Worm (Caenorhabditis elegans) whole organism, late embryonic: Measurements from ENCODE around the gene rnh-1.2.

Source experiments
- C08G9.2 ChIP-seq: sonication (generic microtip); optimal IDR thresholded peaks from 2 replicates; lab custom pipeline; 2016; ENCODE audit warnings: mild to moderate bottlenecking, missing genetic modification characterization, moderate library complexity, missing compliant biosample characterization
- C38D4.7 ChIP-seq: fragments of 200-800 bp; sonication (Bioruptor generic); optimal IDR thresholded peaks from 2 replicates; lab custom pipeline; 2018; ENCODE audit warnings: mild to moderate bottlenecking, missing genetic modification characterization, moderate library complexity, missing compliant biosample characterization
- K02D7.2 ChIP-seq: sonication (generic microtip); optimal IDR thresholded peaks from 2 replicates; lab custom pipeline; 2017; ENCODE audit warnings: mild to moderate bottlenecking, missing genetic modification characterization, missing compliant biosample characterization
- T23F11.4 ChIP-seq: fragments of 200-800 bp; sonication (Bioruptor generic); optimal IDR thresholded peaks from 2 replicates; lab custom pipeline; 2018; ENCODE audit warnings: mild to moderate bottlenecking, missing genetic modification characterization, missing compliant biosample characterization
- Y22D7AL.16 ChIP-seq: sonication (generic microtip); optimal IDR thresholded peaks from 2 replicates; lab custom pipeline; 2016; ENCODE audit warnings: missing genetic modification characterization, missing compliant biosample characterization
- ahr-1 ChIP-seq: sonication (generic microtip); optimal IDR thresholded peaks from 2 replicates; lab custom pipeline; 2016; ENCODE audit warnings: missing genetic modification characterization, missing compliant biosample characterization
- ceh-18 ChIP-seq: sonication (generic microtip); optimal IDR thresholded peaks from 2 replicates; lab custom pipeline; 2016; ENCODE audit warnings: missing genetic modification characterization, missing compliant biosample characterization
- ceh-2 ChIP-seq: sonication (generic microtip); optimal IDR thresholded peaks from 2 replicates; lab custom pipeline; 2016; ENCODE audit warnings: missing genotype, missing genetic modification characterization, missing compliant biosample characterization
- ceh-24 ChIP-seq: sonication (generic microtip); optimal IDR thresholded peaks from 2 replicates; lab custom pipeline; 2016; ENCODE audit warnings: mild to moderate bottlenecking, missing genetic modification characterization, missing compliant biosample characterization
- ceh-30 ChIP-seq: fragments of 150-350 bp; optimal IDR thresholded peaks from 2 replicates; lab custom pipeline; 2014; ENCODE audit warnings: missing biosample characterization, missing genetic modification characterization
- ceh-45 ChIP-seq: fragments of 200-800 bp; sonication (Bioruptor generic); IDR thresholded peaks from 2 replicates; pipeline ENCODE4 v1.3.6; 2022; ENCODE audit warnings: missing genetic modification reagents, missing genetic modification characterization, missing compliant biosample characterization
- ceh-48 ChIP-seq: sonication (generic microtip); optimal IDR thresholded peaks from 2 replicates; lab custom pipeline; 2016; ENCODE audit warnings: missing genetic modification characterization, inconsistent platforms, missing compliant biosample characterization
- ceh-9 ChIP-seq: sonication (generic microtip); optimal IDR thresholded peaks from 2 replicates; lab custom pipeline; 2016; ENCODE audit warnings: mild to moderate bottlenecking, missing genetic modification characterization, inconsistent platforms, missing compliant biosample characterization
- dve-1 ChIP-seq: sonication (generic microtip); optimal IDR thresholded peaks from 2 replicates; lab custom pipeline; 2017; ENCODE audit warnings: antibody characterized with exemption, mild to moderate bottlenecking, missing genetic modification characterization, missing compliant biosample characterization
- elt-4 ChIP-seq: sonication (generic microtip); optimal IDR thresholded peaks from 2 replicates; lab custom pipeline; 2016; ENCODE audit warnings: missing genetic modification characterization, missing compliant biosample characterization
- fax-1 ChIP-seq: sonication (generic microtip); optimal IDR thresholded peaks from 2 replicates; lab custom pipeline; 2016; ENCODE audit warnings: missing genotype, missing genetic modification characterization, missing compliant biosample characterization
- fkh-10 ChIP-seq: fragments of 150-350 bp; optimal IDR thresholded peaks from 2 replicates; lab custom pipeline; 2014; ENCODE audit warnings: missing biosample characterization, missing genetic modification reagents, missing genetic modification characterization
- gmeb-2 ChIP-seq: sonication (generic microtip); optimal IDR thresholded peaks from 2 replicates; lab custom pipeline; 2016; ENCODE audit warnings: missing genetic modification characterization, inconsistent platforms, missing compliant biosample characterization
- hlh-15 ChIP-seq: sonication (generic microtip); optimal IDR thresholded peaks from 2 replicates; lab custom pipeline; 2016; ENCODE audit warnings: missing genetic modification characterization, missing compliant biosample characterization
- hlh-6 ChIP-seq: sonication (generic microtip); optimal IDR thresholded peaks from 2 replicates; lab custom pipeline; 2016; ENCODE audit warnings: missing genotype, missing genetic modification characterization, missing compliant biosample characterization
- hlh-8 ChIP-seq: sonication (generic microtip); optimal IDR thresholded peaks from 2 replicates; lab custom pipeline; 2016; ENCODE audit warnings: missing genotype, missing genetic modification characterization, missing compliant biosample characterization
- madf-2 ChIP-seq: sonication (generic microtip); optimal IDR thresholded peaks from 2 replicates; lab custom pipeline; 2017; ENCODE audit warnings: missing genetic modification characterization, missing compliant biosample characterization
- nhr-11 ChIP-seq: fragments of 150-350 bp; optimal IDR thresholded peaks from 2 replicates; lab custom pipeline; 2014; ENCODE audit warnings: missing biosample characterization, missing genetic modification characterization
- npax-4 ChIP-seq: sonication (generic microtip); optimal IDR thresholded peaks from 2 replicates; lab custom pipeline; 2016; ENCODE audit warnings: missing genetic modification characterization, missing compliant biosample characterization
- odd-2 ChIP-seq: sonication (generic microtip); optimal IDR thresholded peaks from 2 replicates; lab custom pipeline; 2017; ENCODE audit warnings: antibody characterized with exemption, mild to moderate bottlenecking, missing genetic modification characterization, missing compliant biosample characterization
- pag-3 ChIP-seq: sonication (generic microtip); optimal IDR thresholded peaks from 2 replicates; lab custom pipeline; 2016; ENCODE audit warnings: missing compliant biosample characterization, missing genetic modification characterization, borderline replicate concordance
- pat-9 ChIP-seq: fragments of 200-800 bp; sonication (Bioruptor generic); optimal IDR thresholded peaks from 2 replicates; lab custom pipeline; 2018; ENCODE audit warnings: mild to moderate bottlenecking, missing genetic modification characterization, moderate library complexity, missing compliant biosample characterization
- pha-4 ChIP-seq: fragments of 150-350 bp; optimal IDR thresholded peaks from 2 replicates; lab custom pipeline; 2018; ENCODE audit warnings: missing biosample characterization, missing genetic modification reagents, missing genetic modification characterization
- pros-1 ChIP-seq: fragments of 150-350 bp; optimal IDR thresholded peaks from 2 replicates; lab custom pipeline; 2014; ENCODE audit warnings: missing biosample characterization, missing genetic modification reagents, missing genetic modification characterization
- sdc-2 ChIP-seq: sonication (generic microtip); optimal IDR thresholded peaks from 2 replicates; lab custom pipeline; 2016; ENCODE audit warnings: missing genotype, missing genetic modification characterization, missing compliant biosample characterization
- sox-2 ChIP-seq: fragments of 200-800 bp; sonication (Bioruptor generic); IDR thresholded peaks from 2 replicates; pipeline ENCODE4 v1.3.6; 2022; ENCODE audit warnings: missing genetic modification reagents, missing genetic modification characterization, missing compliant biosample characterization
- syd-9 ChIP-seq: sonication (generic microtip); optimal IDR thresholded peaks from 2 replicates; lab custom pipeline; 2016; ENCODE audit warnings: mild to moderate bottlenecking, missing genetic modification characterization, moderate library complexity, missing compliant biosample characterization
- tbx-2 ChIP-seq: sonication (generic microtip); optimal IDR thresholded peaks from 2 replicates; lab custom pipeline; 2016; ENCODE audit warnings: missing genetic modification characterization, missing compliant biosample characterization
- tbx-7 ChIP-seq: sonication (generic microtip); optimal IDR thresholded peaks from 2 replicates; lab custom pipeline; 2016; ENCODE audit warnings: missing genotype, missing genetic modification characterization, missing compliant biosample characterization
- ttx-3 ChIP-seq: sonication (generic microtip); optimal IDR thresholded peaks from 2 replicates; lab custom pipeline; 2016; ENCODE audit warnings: missing genetic modification reagents, missing genetic modification characterization, missing compliant biosample characterization
- unc-55 ChIP-seq: sonication (generic microtip); optimal IDR thresholded peaks from 2 replicates; lab custom pipeline; 2017; ENCODE audit warnings: missing biosample characterization, missing genetic modification reagents, missing genetic modification characterization
- zip-5 ChIP-seq: sonication (generic microtip); optimal IDR thresholded peaks from 2 replicates; lab custom pipeline; 2016; ENCODE audit warnings: missing genetic modification characterization, missing compliant biosample characterization
- ztf-16 ChIP-seq: sonication (generic microtip); optimal IDR thresholded peaks from 2 replicates; lab custom pipeline; 2017; ENCODE audit warnings: missing genetic modification characterization, missing compliant biosample characterization

The rnh-1.2 gene

ce11 chrII:9841985-9842505 is at the start of gene rnh-1.2:
Gene rnh-1.2 (minus strand): TSS chrII:9842035.
- TF ChIP-seq K02D7.2 (no peak), ttx-3 (tag; lab: Kevin White, UChicago) (no peak), ahr-1 (tag; lab: Kevin White, UChicago) (no peak), tbx-2 (tag; lab: Kevin White, UChicago) (no peak), ceh-45 (no peak), gmeb-2 (tag; lab: Kevin White, UChicago) (no peak), sox-2 (no peak), Y22D7AL.16 (no peak), hlh-8 (tag; lab: Kevin White, UChicago) (no peak), ceh-9 (tag; lab: Kevin White, UChicago) (no peak), fkh-10 (GFP tag; lab: Kevin White, UChicago) (no peak), ceh-24 (no peak), pag-3 (tag; lab: Kevin White, UChicago) (no peak), ztf-16 (tag; lab: Kevin White, UChicago) (no peak), ceh-2 (tag; lab: Kevin White, UChicago) (no peak), C08G9.2 (no peak), pros-1 (tag; lab: Kevin White, UChicago) (no peak), odd-2 (no peak), unc-55 (GFP tag; lab: Kevin White, UChicago) (no peak)

ce11 chrII:9891031-9891689 is 49.3 kb upstream of the rnh-1.2 start, which contains the start of gene vgln-1:
Gene vgln-1 (minus strand): TSS chrII:9891081.
- TF ChIP-seq T23F11.4 (no peak), madf-2 (no peak), nhr-11 (tag; lab: Kevin White, UChicago) (no peak), gmeb-2 (tag; lab: Kevin White, UChicago) (no peak), pha-4 (no peak), ztf-16 (tag; lab: Kevin White, UChicago) (no peak), npax-4 (tag; lab: Kevin White, UChicago) (no peak), hlh-8 (tag; lab: Kevin White, UChicago) (no peak), elt-4 (tag; lab: Kevin White, UChicago) (no peak), pros-1 (tag; lab: Kevin White, UChicago) (no peak), fax-1 (tag; lab: Kevin White, UChicago) (no peak), sox-2 (no peak), sdc-2 (tag; lab: Kevin White, UChicago) (no peak), zip-5 (tag; lab: Kevin White, UChicago) (no peak), hlh-6 (no peak), syd-9 (tag; lab: Kevin White, UChicago) (no peak), C38D4.7 (GFP tag; lab: Kevin White, UChicago) (no peak), dve-1 (no peak)

- TF ChIP-seq madf-2 (no peak), ceh-48 (tag; lab: Kevin White, UChicago) (no peak), ceh-30 (tag; lab: Kevin White, UChicago) (no peak), hlh-15 (tag; lab: Kevin White, UChicago) (no peak), pros-1 (tag; lab: Kevin White, UChicago) (no peak), C08G9.2 (no peak), ceh-24 (no peak), ceh-18 (no peak), pat-9 (no peak), pha-4 (no peak), npax-4 (tag; lab: Kevin White, UChicago) (no peak), tbx-7 (no peak)
These were observed 46.7 kb upstream of the rnh-1.2 start for ce11 chrII:9888549-9888948.
